Fruit fly (Drosophila melanogaster) whole organism: Measurements from ENCODE around the gene CG44005.

ENCODE experiments used
- Dll ChIP-seq: fragments of >200 bp; optimal IDR thresholded peaks from 2 replicates; lab custom pipeline; 2017
- pan ChIP-seq: fragments of >200 bp; optimal IDR thresholded peaks from 2 replicates; lab custom pipeline; 2017
- psq ChIP-seq: fragments of >200 bp; optimal IDR thresholded peaks from 2 replicates; lab custom pipeline; 2017
- usp ChIP-seq: fragments of >200 bp; optimal IDR thresholded peaks from 2 replicates; lab custom pipeline; 2017; ENCODE audit warnings: missing biosample characterization, missing genetic modification characterization, mixed read lengths

- TF ChIP-seq usp (no peak), psq (lab: Kevin White, UChicago) (no peak), Dll (lab: Kevin White, UChicago) (no peak), pan (no peak)
Observed at dm6 chr3L:18074988-18075387, 3.1 kb upstream of the CG44005 start.
